Worm (Caenorhabditis elegans): ENCODE data around the gene nspa-10.

DNA sequence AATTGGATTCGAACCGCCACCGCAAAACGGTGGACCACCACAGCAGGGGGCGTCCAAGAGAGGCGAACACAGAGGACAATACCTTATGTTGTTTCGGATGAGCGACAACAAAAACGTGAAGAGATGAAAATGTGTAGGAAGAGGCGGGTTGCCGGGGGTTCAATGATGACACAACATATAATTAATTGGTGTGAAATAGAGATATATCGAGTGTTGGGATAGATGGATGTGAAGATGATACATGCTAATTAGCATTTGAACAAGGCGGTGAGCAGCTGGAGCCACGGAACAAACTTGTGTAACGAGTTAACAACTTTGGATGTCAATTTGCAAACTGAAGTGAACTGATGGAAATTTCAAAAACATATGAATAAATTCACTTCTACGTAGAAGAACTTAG, 42.1 kb upstream of the nspa-10 start:
- TF ChIP-seq nhr-10 (tag; optimal IDR thresholded peaks at IDR 0.05) (no peak), fkh-10 (GFP tag; optimal IDR thresholded peaks at IDR 0.05) (no peak), unc-130 (GFP tag; optimal IDR thresholded peaks at IDR 0.05) (no peak), egl-27 (tag; optimal IDR thresholded peaks at IDR 0.05) (no peak), unc-62 (GFP tag; optimal IDR thresholded peaks at IDR 0.05 in 1 of 2) (peak in 1 of 2 experiments; percentile 83), unc-62 (tag; optimal IDR thresholded peaks at IDR 0.05) (no peak), daf-8 (GFP tag; IDR thresholded peaks at IDR 0.05) (no peak), F49E8.2 (tag; optimal IDR thresholded peaks at IDR 0.05; ENCODE audit: borderline replicate concordance) (no peak), ceh-32 (tag; optimal IDR thresholded peaks at IDR 0.05; ENCODE audit: poor library complexity) (no peak)

Measured in whole organism, L4 larva.